Worm (Caenorhabditis elegans): ENCODE results near the gene C04E7.5.

The C04E7.5 gene

ce11 chrX:382692-383091 is 22.1 kb downstream of the C04E7.5 start, which contains the start of gene ife-2 (continued):
- TF ChIP-seq lin-15B (tag; optimal IDR thresholded peaks at IDR 0.05) = no peak
- TF ChIP-seq unc-130 (tag; optimal IDR thresholded peaks at IDR 0.05) = peak; percentile 49
- TF ChIP-seq C16A3.4 (tag; optimal IDR thresholded peaks at IDR 0.05) = peak; percentile 77
- no peak for TF ChIP-seq Y116A8C.19 (tag; optimal IDR thresholded peaks at IDR 0.05; ENCODE audit: borderline replicate concordance)
- TF ChIP-seq isw-1 (GFP tag; IDR thresholded peaks at IDR 0.05) = no peak
- TF ChIP-seq ztf-4 (tag; optimal IDR thresholded peaks at IDR 0.05) = peak; percentile 1
- TF ChIP-seq snu-23 (GFP tag; optimal IDR thresholded peaks at IDR 0.05) = peak; percentile 88
- TF ChIP-seq mab-9 (GFP tag; IDR thresholded peaks at IDR 0.05) = no peak

- TF ChIP-seq ces-1 (GFP tag; optimal IDR thresholded peaks at IDR 0.05) = no peak
- no peak for TF ChIP-seq mab-9 (GFP tag; IDR thresholded peaks at IDR 0.05)
- no peak for TF ChIP-seq lin-15B (tag; optimal IDR thresholded peaks at IDR 0.05)
- TF ChIP-seq nhr-20 (tag; optimal IDR thresholded peaks at IDR 0.05) = no peak
- TF ChIP-seq lin-14 (GFP tag; optimal IDR thresholded peaks at IDR 0.05) = no peak
- no peak for TF ChIP-seq C04F5.9 (tag; optimal IDR thresholded peaks at IDR 0.05)
- TF ChIP-seq swsn-7 (tag; optimal IDR thresholded peaks at IDR 0.05) = no peak
- TF ChIP-seq skn-1 (tag; optimal IDR thresholded peaks at IDR 0.05) = no peak
- TF ChIP-seq aha-1 (tag; optimal IDR thresholded peaks at IDR 0.05) = no peak
- TF ChIP-seq nhr-47 (tag; optimal IDR thresholded peaks at IDR 0.05) = no peak
- no peak for TF ChIP-seq nhr-76 (tag; optimal IDR thresholded peaks at IDR 0.05)
- TF ChIP-seq lin-35 (GFP tag; optimal IDR thresholded peaks at IDR 0.05) = peak in 1 of 2 experiments; percentile 62
- TF ChIP-seq nhr-77 (tag; optimal IDR thresholded peaks at IDR 0.05) = no peak
- TF ChIP-seq efl-1 (optimal IDR thresholded peaks at IDR 0.05) = peak in 1 of 2 experiments; percentile 21
- TF ChIP-seq efl-1 (GFP tag; optimal IDR thresholded peaks at IDR 0.05 in 1 of 2) = peak in 1 of 2 experiments; percentile 15
- TF ChIP-seq elt-3 (tag; optimal IDR thresholded peaks at IDR 0.05) = no peak
- peak in 1 of 2 experiments; percentile 48 for TF ChIP-seq lsy-2 (tag; optimal IDR thresholded peaks at IDR 0.05)
- no peak for TF ChIP-seq nhr-11 (tag; optimal IDR thresholded peaks at IDR 0.05)
- no peak for TF ChIP-seq hlh-17 (GFP tag; optimal IDR thresholded peaks at IDR 0.05; ENCODE audit: borderline replicate concordance)
- no peak for TF ChIP-seq blmp-1 (tag; optimal IDR thresholded peaks at IDR 0.05)
- peak; percentile 16 for TF ChIP-seq F16B12.6 (tag; optimal IDR thresholded peaks at IDR 0.05)
- TF ChIP-seq xbp-1 (tag; optimal IDR thresholded peaks at IDR 0.05) = no peak
- no peak for TF ChIP-seq unc-86 (tag; optimal IDR thresholded peaks at IDR 0.05)
- no peak for TF ChIP-seq ceh-88 (GFP tag; IDR thresholded peaks at IDR 0.05)
- TF ChIP-seq nhr-28 (tag; optimal IDR thresholded peaks at IDR 0.05) = no peak
- TF ChIP-seq lin-39 (tag; optimal IDR thresholded peaks at IDR 0.05) = no peak
- TF ChIP-seq nhr-71 (tag; optimal IDR thresholded peaks at IDR 0.05) = no peak
- TF ChIP-seq zag-1 (tag; optimal IDR thresholded peaks at IDR 0.05) = no peak
- peak; percentile 17 for TF ChIP-seq C16A3.4 (tag; optimal IDR thresholded peaks at IDR 0.05)
- peak; percentile 25 for TF ChIP-seq snu-23 (GFP tag; optimal IDR thresholded peaks at IDR 0.05)
- TF ChIP-seq sox-4 (tag; optimal IDR thresholded peaks at IDR 0.05) = no peak
- TF ChIP-seq elt-2 (tag; optimal IDR thresholded peaks at IDR 0.05) = no peak
- no peak for TF ChIP-seq tlp-1 (tag; optimal IDR thresholded peaks at IDR 0.05)
- no peak for TF ChIP-seq pag-3 (tag; optimal IDR thresholded peaks at IDR 0.05; ENCODE audit: borderline replicate concordance, insufficient read depth)
- no peak for TF ChIP-seq fkh-4 (tag; optimal IDR thresholded peaks at IDR 0.05; ENCODE audit: borderline replicate concordance)
- peak in 2 of 3 experiments; percentile 25 to 43 for TF ChIP-seq dpl-1 (GFP tag; optimal IDR thresholded peaks at IDR 0.05)
- TF ChIP-seq pax-3 (tag; optimal IDR thresholded peaks at IDR 0.05) = no peak
- TF ChIP-seq vab-15 (tag; optimal IDR thresholded peaks at IDR 0.05) = no peak
- TF ChIP-seq jun-1 (tag; optimal IDR thresholded peaks at IDR 0.05) = no peak
- TF ChIP-seq ets-5 (GFP tag; IDR thresholded peaks at IDR 0.05) = no peak
- peak; percentile 22 for TF ChIP-seq rnt-1 (tag; optimal IDR thresholded peaks at IDR 0.05)
- no peak for TF ChIP-seq hlh-4 (tag; optimal IDR thresholded peaks at IDR 0.05)
- no peak for TF ChIP-seq egl-27 (tag; optimal IDR thresholded peaks at IDR 0.05)
- no peak for TF ChIP-seq ama-1 (optimal IDR thresholded peaks at IDR 0.05)
- TF ChIP-seq egl-13 (tag; optimal IDR thresholded peaks at IDR 0.05) = no peak
- TF ChIP-seq tbx-2 (tag; optimal IDR thresholded peaks at IDR 0.05) = no peak
- peak in 1 of 3 experiments; percentile 0 for TF ChIP-seq ceh-82 (tag; optimal IDR thresholded peaks at IDR 0.05)
Observed at ce11 chrX:388728-389127, 28.1 kb downstream of the C04E7.5 start, which contains the start of gene ceh-93. Gene ceh-93 (minus strand): TSS chrX:388797.

Measured in whole organism, L1 larva.